Fruit fly (Drosophila melanogaster) whole organism, embryonic: ENCODE data around the gene CG7781.

Source experiments
- Ada2b ChIP-seq: fragments of 200-800 bp; sonication (Bioruptor generic); IDR thresholded peaks from 2 replicates; pipeline ENCODE4 v1.3.6; 2022; ENCODE audit warnings: missing biosample characterization, missing genetic modification characterization
- B-H1 ChIP-seq: fragments of 200-800 bp; sonication (Bioruptor generic); IDR thresholded peaks from 3 replicates; pipeline ENCODE4 v1.3.6; 2022; ENCODE audit warnings: missing biosample characterization, missing genetic modification characterization
- BEAF-32 ChIP-seq: fragments of 200-800 bp; sonication (Bioruptor generic); optimal IDR thresholded peaks from 3 replicates; lab custom pipeline; 2017; ENCODE audit warnings: missing biosample characterization, missing genetic modification characterization, mild to moderate bottlenecking, moderate library complexity, missing genetic modification reagents
- Blimp-1 ChIP-seq: fragments of 200-800 bp; sonication (Bioruptor generic); optimal IDR thresholded peaks from 3 replicates; lab custom pipeline; 2018; ENCODE audit warnings: missing biosample characterization, missing genetic modification characterization, mild to moderate bottlenecking, moderate library complexity, missing genetic modification reagents
- BtbVII ChIP-seq: fragments of 200-800 bp; sonication (Bioruptor generic); optimal IDR thresholded peaks from 3 replicates; lab custom pipeline; 2017; ENCODE audit warnings: missing biosample characterization, mild to moderate bottlenecking, missing genetic modification characterization
- C15 ChIP-seq: fragments of 200-800 bp; sonication (Bioruptor generic); IDR thresholded peaks from 3 replicates; pipeline ENCODE4 v1.3.6; 2022; ENCODE audit warnings: missing biosample characterization, missing genetic modification characterization
- CG11456 ChIP-seq: fragments of 200-800 bp; sonication (Bioruptor generic); IDR thresholded peaks from 3 replicates; pipeline ENCODE4 v1.3.6; 2022; ENCODE audit warnings: missing biosample characterization, missing genetic modification characterization
- CG13123 ChIP-seq: fragments of 200-800 bp; sonication (Bioruptor generic); optimal IDR thresholded peaks from 2 replicates; lab custom pipeline; 2016; ENCODE audit warnings: missing biosample characterization, missing genetic modification characterization
- CG13287 ChIP-seq: fragments of 200-800 bp; sonication (Bioruptor generic); IDR thresholded peaks from 2 replicates; pipeline ENCODE4 v1.3.6; 2022; ENCODE audit warnings: missing biosample characterization, missing genetic modification characterization; ENCODE audit not compliant: partially characterized antibody
- CG15601 ChIP-seq: fragments of 200-800 bp; sonication (Bioruptor generic); optimal IDR thresholded peaks from 3 replicates; lab custom pipeline; 2019; ENCODE audit warnings: missing biosample characterization, mild to moderate bottlenecking, missing genetic modification characterization, moderate library complexity
- CG1832 ChIP-seq: fragments of 200-800 bp; sonication (Bioruptor generic); optimal IDR thresholded peaks from 2 replicates; lab custom pipeline; 2017; ENCODE audit warnings: missing biosample characterization, mild to moderate bottlenecking, missing genetic modification characterization, inconsistent platforms
- CG2120 ChIP-seq: fragments of 200-800 bp; sonication (Bioruptor generic); optimal IDR thresholded peaks from 3 replicates; lab custom pipeline; 2016; ENCODE audit warnings: missing biosample characterization, missing genetic modification characterization
- CG2129 ChIP-seq: fragments of 200-800 bp; sonication (Bioruptor generic); IDR thresholded peaks from 2 replicates; pipeline ENCODE4 v1.3.6; 2022; ENCODE audit warnings: missing biosample characterization, missing genetic modification characterization; ENCODE audit not compliant: partially characterized antibody
- CG2199 ChIP-seq: fragments of 200-800 bp; sonication (Bioruptor generic); IDR thresholded peaks from 3 replicates; pipeline ENCODE4 v1.3.6; 2022; ENCODE audit warnings: missing biosample characterization, missing genetic modification characterization
- CG2202 ChIP-seq: fragments of 200-800 bp; sonication (Bioruptor generic); optimal IDR thresholded peaks from 2 replicates; lab custom pipeline; 2018; ENCODE audit warnings: missing biosample characterization, mild to moderate bottlenecking, missing genetic modification characterization
- CG2712 ChIP-seq: fragments of 200-800 bp; optimal IDR thresholded peaks from 3 replicates; lab custom pipeline; 2019; ENCODE audit warnings: missing biosample characterization, mild to moderate bottlenecking, missing genetic modification characterization, moderate library complexity
- CG31388 ChIP-seq: fragments of 200-800 bp; sonication (Bioruptor generic); optimal IDR thresholded peaks from 2 replicates; lab custom pipeline; 2016; ENCODE audit warnings: missing biosample characterization, missing genetic modification characterization
- CG32532 ChIP-seq: fragments of 200-800 bp; sonication (Bioruptor generic); IDR thresholded peaks from 2 replicates; pipeline ENCODE4 v1.3.6; 2022; ENCODE audit warnings: missing biosample characterization, missing genetic modification characterization
- CG3838 ChIP-seq: fragments of 200-800 bp; sonication (Bioruptor generic); optimal IDR thresholded peaks from 3 replicates; lab custom pipeline; 2016; ENCODE audit warnings: missing biosample characterization, missing genetic modification characterization
- CG6175 ChIP-seq: fragments of 200-800 bp; sonication (Bioruptor generic); IDR thresholded peaks from 3 replicates; pipeline ENCODE4 v1.3.6; 2022; ENCODE audit warnings: missing biosample characterization, missing genetic modification characterization
- CG7786 ChIP-seq: fragments of 200-800 bp; sonication (Bioruptor generic); optimal IDR thresholded peaks from 2 replicates; lab custom pipeline; 2016; ENCODE audit warnings: missing biosample characterization, missing genetic modification characterization
- CG8089 ChIP-seq: fragments of 200-800 bp; sonication (Bioruptor generic); optimal IDR thresholded peaks from 3 replicates; lab custom pipeline; 2016; ENCODE audit warnings: missing biosample characterization, missing genetic modification characterization
- CG9609 ChIP-seq: fragments of 200-800 bp; sonication (Bioruptor generic); optimal IDR thresholded peaks from 3 replicates; lab custom pipeline; 2016; ENCODE audit warnings: missing biosample characterization, missing genetic modification characterization
- CG9817 ChIP-seq: fragments of 200-800 bp; sonication (Bioruptor generic); optimal IDR thresholded peaks from 2 replicates; lab custom pipeline; 2018; ENCODE audit warnings: missing biosample characterization, mild to moderate bottlenecking, missing genetic modification characterization, moderate library complexity
- CTCF ChIP-seq: fragments of 200-800 bp; sonication (Bioruptor generic); optimal IDR thresholded peaks from 2 replicates; lab custom pipeline; 2017; ENCODE audit warnings: missing biosample characterization, mild to moderate bottlenecking, missing genetic modification characterization, moderate library complexity
- CoRest ChIP-seq: fragments of 200-800 bp; sonication (Bioruptor generic); optimal IDR thresholded peaks from 3 replicates; lab custom pipeline; 2018; ENCODE audit warnings: missing biosample characterization, mild to moderate bottlenecking, missing genetic modification characterization, moderate library complexity
- Dad ChIP-seq: fragments of 200-800 bp; sonication (Bioruptor generic); optimal IDR thresholded peaks from 3 replicates; lab custom pipeline; 2016; ENCODE audit warnings: missing biosample characterization, missing genetic modification characterization
- H15 ChIP-seq: fragments of 200-800 bp; sonication (Bioruptor generic); IDR thresholded peaks from 3 replicates; pipeline ENCODE4 v1.3.6; 2022; ENCODE audit warnings: missing biosample characterization, missing genetic modification characterization
- Hr3 ChIP-seq: fragments of 200-800 bp; sonication (Bioruptor generic); optimal IDR thresholded peaks from 3 replicates; lab custom pipeline; 2016; ENCODE audit warnings: missing biosample characterization, missing genetic modification characterization
- Lhr ChIP-seq: fragments of 200-800 bp; sonication (Bioruptor generic); optimal IDR thresholded peaks from 3 replicates; lab custom pipeline; 2017; ENCODE audit warnings: mild to moderate bottlenecking, missing biosample characterization, missing genetic modification reagents, missing genetic modification characterization
- NC2α ChIP-seq: fragments of 200-800 bp; sonication (Bioruptor generic); optimal IDR thresholded peaks from 2 replicates; lab custom pipeline; 2016; ENCODE audit warnings: missing biosample characterization, missing genetic modification characterization
- NC2β ChIP-seq: fragments of 200-800 bp; sonication (Bioruptor generic); optimal IDR thresholded peaks from 2 replicates; lab custom pipeline; 2016; ENCODE audit warnings: missing biosample characterization, missing genetic modification characterization
- NFAT ChIP-seq: fragments of 200-800 bp; sonication (Bioruptor generic); IDR thresholded peaks from 2 replicates; pipeline ENCODE4 v1.3.6; 2022; ENCODE audit warnings: missing biosample characterization, missing genetic modification characterization
- NK7.1 ChIP-seq: fragments of 200-800 bp; sonication (Bioruptor generic); optimal IDR thresholded peaks from 3 replicates; lab custom pipeline; 2016; ENCODE audit warnings: missing biosample characterization, missing genetic modification characterization
- Neu2 ChIP-seq: fragments of 200-800 bp; sonication (Bioruptor generic); optimal IDR thresholded peaks from 3 replicates; lab custom pipeline; 2016; ENCODE audit warnings: missing biosample characterization, missing genetic modification characterization, borderline replicate concordance
- Rfx ChIP-seq: fragments of 200-800 bp; sonication (Bioruptor generic); IDR thresholded peaks from 2 replicates; pipeline ENCODE4 v1.3.6; 2022; ENCODE audit warnings: missing biosample characterization, missing genetic modification characterization
- Sox100B ChIP-seq: fragments of 200-800 bp; sonication (Bioruptor generic); optimal IDR thresholded peaks from 3 replicates; lab custom pipeline; 2018; ENCODE audit warnings: missing biosample characterization, mild to moderate bottlenecking, missing genetic modification characterization
- Taf1 ChIP-seq: fragments of 200-800 bp; sonication (Bioruptor generic); IDR thresholded peaks from 2 replicates; pipeline ENCODE4 v1.3.6; 2022; ENCODE audit warnings: missing biosample characterization, missing genetic modification characterization
- Xrp1 ChIP-seq: fragments of 200-800 bp; sonication (Bioruptor generic); IDR thresholded peaks from 2 replicates; pipeline ENCODE4 v1.3.6; 2022; ENCODE audit warnings: missing biosample characterization, missing genetic modification characterization
- bsh ChIP-seq, 2 experiments: fragments of 200-800 bp; sonication (Bioruptor generic); optimal IDR thresholded peaks; 2 replicates each; lab custom pipeline; 2017 to 2018; ENCODE audit warnings: mild to moderate bottlenecking in 2 of 2, missing biosample characterization in 2 of 2, missing genetic modification characterization in 2 of 2, moderate library complexity in 1 of 2
- cg ChIP-seq: fragments of 200-800 bp; sonication (Bioruptor generic); optimal IDR thresholded peaks from 3 replicates; lab custom pipeline; 2019; ENCODE audit warnings: missing biosample characterization, mild to moderate bottlenecking, missing genetic modification characterization, moderate library complexity
- crol ChIP-seq: fragments of 200-800 bp; sonication (Bioruptor generic); IDR thresholded peaks from 2 replicates; pipeline ENCODE4 v1.3.6; 2022; ENCODE audit warnings: missing biosample characterization, missing genetic modification characterization
- exex ChIP-seq: fragments of 200-800 bp; sonication (Bioruptor generic); optimal IDR thresholded peaks from 4 replicates; lab custom pipeline; 2018; ENCODE audit warnings: missing biosample characterization, mild to moderate bottlenecking, missing genetic modification characterization, moderate library complexity
- gro ChIP-seq: fragments of 200-800 bp; sonication (Bioruptor generic); optimal IDR thresholded peaks from 2 replicates; lab custom pipeline; 2016; ENCODE audit warnings: missing biosample characterization, missing genetic modification characterization
- org-1 ChIP-seq: fragments of 200-800 bp; sonication (Bioruptor generic); optimal IDR thresholded peaks from 2 replicates; lab custom pipeline; 2017; ENCODE audit warnings: missing biosample characterization, missing genetic modification characterization
- ssp ChIP-seq: fragments of 200-800 bp; sonication (Bioruptor generic); IDR thresholded peaks from 2 replicates; pipeline ENCODE4 v1.3.6; 2022; ENCODE audit warnings: missing biosample characterization, missing genetic modification characterization
- tap ChIP-seq: fragments of 200-800 bp; optimal IDR thresholded peaks from 3 replicates; lab custom pipeline; 2019; ENCODE audit warnings: missing biosample characterization, mild to moderate bottlenecking, missing genetic modification characterization, moderate library complexity
- usp ChIP-seq: fragments of >200 bp; optimal IDR thresholded peaks from 2 replicates; lab custom pipeline; 2017; ENCODE audit warnings: missing biosample characterization, missing genetic modification characterization
- yki ChIP-seq: fragments of >200 bp; optimal IDR thresholded peaks from 3 replicates; lab custom pipeline; 2018
- z ChIP-seq: fragments of 200-800 bp; sonication (Bioruptor generic); IDR thresholded peaks from 3 replicates; pipeline ENCODE4 v1.3.6; 2022; ENCODE audit warnings: missing biosample characterization, missing genetic modification characterization
- zfh2 ChIP-seq: fragments of 200-800 bp; sonication (Bioruptor generic); optimal IDR thresholded peaks from 2 replicates; lab custom pipeline; 2016; ENCODE audit warnings: missing biosample characterization, missing genetic modification characterization

CG7781 gene

dm6 chr2L:8277561-8278201 lies 47.5 kb downstream of the CG7781 start (continued):
- TF ChIP-seq NK7.1: peak; percentile 89
- TF ChIP-seq Hr3 (GFP tag; lab: Kevin White, UChicago): peak; percentile 99
- peak; percentile 94 for TF ChIP-seq Lhr (GFP tag; lab: Kevin White, UChicago)
- peak; percentile 98 for TF ChIP-seq Ada2b (GFP tag; lab: Robert Waterston, UW)
- TF ChIP-seq cg: no peak
- TF ChIP-seq Sox100B (GFP tag; lab: Kevin White, UChicago): peak; percentile 99
- TF ChIP-seq CTCF: peak; percentile 67
- TF ChIP-seq CG13123 (GFP tag; lab: Kevin White, UChicago): peak; percentile 97
- peak; percentile 98 for TF ChIP-seq CG15601
- TF ChIP-seq CG13287 (GFP tag; lab: Robert Waterston, UW): no peak
- TF ChIP-seq tap (tag; lab: Kevin White, UChicago): peak; percentile 93
- TF ChIP-seq NC2β (GFP tag; lab: Kevin White, UChicago): peak; percentile 94
- no peak for TF ChIP-seq usp (GFP tag; lab: Kevin White, UChicago)
- TF ChIP-seq CG32532: peak; percentile 97
- peak; percentile 92 for TF ChIP-seq Taf1
- TF ChIP-seq bsh (GFP tag; optimal IDR thresholded peaks at IDR 0.05; lab: Kevin White, UChicago): peak; percentile 97 to 99
- TF ChIP-seq CG2202 (tag; lab: Kevin White, UChicago): peak; percentile 98
- peak; percentile 93 for TF ChIP-seq CG9817 (tag; lab: Kevin White, UChicago)
- TF ChIP-seq CG2120: peak; percentile 93
- peak; percentile 77 for TF ChIP-seq exex (tag; lab: Kevin White, UChicago)
- peak; percentile 90 for TF ChIP-seq NC2α (GFP tag; lab: Kevin White, UChicago)
- peak; percentile 95 for TF ChIP-seq CG31388 (GFP tag; lab: Kevin White, UChicago)
- TF ChIP-seq Neu2 (GFP tag; lab: Kevin White, UChicago): peak; percentile 72
- peak; percentile 95 for TF ChIP-seq CG3838 (GFP tag; lab: Kevin White, UChicago)
- peak; percentile 95 for TF ChIP-seq ssp (GFP tag; lab: Robert Waterston, UW)
- TF ChIP-seq C15: peak; percentile 92
- peak; percentile 89 for TF ChIP-seq Dad (GFP tag; lab: Kevin White, UChicago)
- peak; percentile 98 for TF ChIP-seq H15 (GFP tag; lab: Robert Waterston, UW)
- peak; percentile 98 for TF ChIP-seq Blimp-1 (GFP tag; lab: Kevin White, UChicago)
- TF ChIP-seq Xrp1: peak; percentile 100
- peak; percentile 84 for TF ChIP-seq crol (GFP tag; lab: Robert Waterston, UW)
- peak; percentile 94 for TF ChIP-seq org-1 (GFP tag; lab: Kevin White, UChicago)
- TF ChIP-seq gro (GFP tag; lab: Kevin White, UChicago): peak; percentile 79
- TF ChIP-seq CG11456 (GFP tag; lab: Robert Waterston, UW): peak; percentile 96
- TF ChIP-seq z (GFP tag; lab: Robert Waterston, UW): peak; percentile 97
- TF ChIP-seq yki (lab: Kevin White, UChicago): peak; percentile 6
- TF ChIP-seq CG1832 (GFP tag; lab: Kevin White, UChicago): no peak
- TF ChIP-seq CG2129 (GFP tag; lab: Robert Waterston, UW): no peak
- peak; percentile 97 for TF ChIP-seq BtbVII (GFP tag; lab: Kevin White, UChicago)
- peak; percentile 98 for TF ChIP-seq CoRest (tag; lab: Kevin White, UChicago)
- peak; percentile 72 for TF ChIP-seq CG9609 (GFP tag; lab: Kevin White, UChicago)
- peak; percentile 97 for TF ChIP-seq Rfx (GFP tag; lab: Robert Waterston, UW)
- peak; percentile 0 for TF ChIP-seq BEAF-32
- TF ChIP-seq zfh2: peak; percentile 67
- TF ChIP-seq CG7786 (GFP tag; lab: Kevin White, UChicago): peak; percentile 75
- peak; percentile 95 for TF ChIP-seq CG6175 (GFP tag; lab: Robert Waterston, UW)
- peak; percentile 98 for TF ChIP-seq CG2712 (tag; lab: Kevin White, UChicago)
- TF ChIP-seq CG8089 (GFP tag; lab: Kevin White, UChicago): peak; percentile 91
- peak; percentile 99 for TF ChIP-seq CG2199 (GFP tag; lab: Robert Waterston, UW)
- peak; percentile 95 for TF ChIP-seq NFAT (GFP tag; lab: Robert Waterston, UW)
- peak; percentile 97 for TF ChIP-seq B-H1
